Worm (Caenorhabditis elegans) whole organism, mixed stage, embryonic: ENCODE measurements around the gene F59A6.11.

ENCODE experiments used
- bed-3 ChIP-seq: fragments of 200-800 bp; sonication (Bioruptor generic); optimal IDR thresholded peaks from 3 replicates; lab custom pipeline; 2018; ENCODE audit warnings: mild to moderate bottlenecking, missing genetic modification characterization, moderate library complexity, missing compliant biosample characterization
- blmp-1 ChIP-seq: fragments of 150-350 bp; optimal IDR thresholded peaks from 2 replicates; lab custom pipeline; 2014; ENCODE audit warnings: missing biosample characterization, missing genetic modification characterization
- ceh-83 ChIP-seq: fragments of 200-800 bp; sonication (Bioruptor generic); optimal IDR thresholded peaks from 2 replicates; lab custom pipeline; 2018; ENCODE audit warnings: mild to moderate bottlenecking, missing genetic modification characterization, missing compliant biosample characterization
- lsy-2 ChIP-seq: fragments of 150-350 bp; optimal IDR thresholded peaks from 2 replicates; lab custom pipeline; 2014; ENCODE audit warnings: missing biosample characterization, missing genetic modification characterization
- mab-5 ChIP-seq: fragments of 150-350 bp; optimal IDR thresholded peaks from 2 replicates; lab custom pipeline; 2014; ENCODE audit warnings: missing biosample characterization, missing genetic modification characterization
- snpc-4 ChIP-seq: fragments of 150-350 bp; optimal IDR thresholded peaks from 2 replicates; lab custom pipeline; 2014; ENCODE audit warnings: missing biosample characterization, missing genetic modification characterization
- unc-39 ChIP-seq: fragments of 150-350 bp; optimal IDR thresholded peaks from 2 replicates; lab custom pipeline; 2014; ENCODE audit warnings: missing biosample characterization, missing genetic modification characterization
- ztf-11 ChIP-seq: fragments of 150-350 bp; optimal IDR thresholded peaks from 2 replicates; lab custom pipeline; 2014; ENCODE audit warnings: missing biosample characterization, missing genetic modification characterization

ce11 chrII:5042381-5042930 lies 43.9 kb upstream of the F59A6.11 start:
- TF ChIP-seq ztf-11 (tag; lab: Kevin White, UChicago) (no peak), snpc-4 (tag; lab: Kevin White, UChicago) (no peak), ceh-83 (no peak), lsy-2 (no peak), mab-5 (no peak), blmp-1 (tag; lab: Kevin White, UChicago) (no peak), bed-3 (GFP tag; lab: Kevin White, UChicago) (no peak), unc-39 (tag; lab: Kevin White, UChicago) (no peak)
